Fruit fly (Drosophila melanogaster) whole organism, pupa: Measurements from ENCODE around the gene CG32572.

Experiments
- CG10348 ChIP-seq: fragments of 200-800 bp; sonication (Bioruptor generic); IDR thresholded peaks from 2 replicates; pipeline ENCODE4 v1.3.6; 2022; ENCODE audit warnings: missing biosample characterization, missing genetic modification characterization
- CG12605 ChIP-seq: fragments of 200-800 bp; sonication (Bioruptor generic); IDR thresholded peaks from 2 replicates; pipeline ENCODE4 v1.3.6; 2022; ENCODE audit warnings: missing biosample characterization, missing genetic modification characterization
- CG13204 ChIP-seq: fragments of 200-800 bp; sonication (Bioruptor generic); optimal IDR thresholded peaks from 2 replicates; lab custom pipeline; 2018; ENCODE audit warnings: missing biosample characterization, mild to moderate bottlenecking, missing genetic modification characterization, moderate library complexity
- CG14655 ChIP-seq: fragments of 200-800 bp; sonication (Bioruptor generic); optimal IDR thresholded peaks from 3 replicates; lab custom pipeline; 2017; ENCODE audit warnings: mild to moderate bottlenecking, missing biosample characterization, missing genetic modification reagents, missing genetic modification characterization
- CG15710 ChIP-seq: fragments of 200-800 bp; sonication (Bioruptor generic); optimal IDR thresholded peaks from 2 replicates; lab custom pipeline; 2018; ENCODE audit warnings: missing biosample characterization, mild to moderate bottlenecking, missing genetic modification characterization, moderate library complexity
- CG17806 ChIP-seq: fragments of 200-800 bp; sonication (Bioruptor generic); optimal IDR thresholded peaks from 2 replicates; lab custom pipeline; 2018; ENCODE audit warnings: missing biosample characterization, mild to moderate bottlenecking, missing genetic modification characterization, moderate library complexity
- CG32121 ChIP-seq: fragments of 200-800 bp; sonication (Bioruptor generic); IDR thresholded peaks from 2 replicates; pipeline ENCODE4 v1.3.6; 2022; ENCODE audit warnings: missing biosample characterization, missing genetic modification characterization
- CG34367 ChIP-seq: fragments of 200-800 bp; sonication (Bioruptor generic); optimal IDR thresholded peaks from 2 replicates; lab custom pipeline; 2018; ENCODE audit warnings: missing biosample characterization, mild to moderate bottlenecking, missing genetic modification characterization
- CG4496 ChIP-seq: fragments of 200-800 bp; sonication (Bioruptor generic); IDR thresholded peaks from 3 replicates; pipeline ENCODE4 v1.3.6; 2022; ENCODE audit warnings: missing biosample characterization, missing genetic modification characterization
- CG8159 ChIP-seq: fragments of 200-800 bp; sonication (Bioruptor generic); optimal IDR thresholded peaks from 3 replicates; lab custom pipeline; 2018; ENCODE audit warnings: missing biosample characterization, mild to moderate bottlenecking, missing genetic modification characterization, moderate library complexity
- CG8301 ChIP-seq: fragments of 200-800 bp; sonication (Bioruptor generic); optimal IDR thresholded peaks from 2 replicates; lab custom pipeline; 2018; ENCODE audit warnings: missing biosample characterization, mild to moderate bottlenecking, missing genetic modification characterization
- CG9948 ChIP-seq: fragments of 200-800 bp; sonication (Bioruptor generic); optimal IDR thresholded peaks from 2 replicates; lab custom pipeline; 2018; ENCODE audit warnings: missing biosample characterization, mild to moderate bottlenecking, missing genetic modification characterization, moderate library complexity
- D1 ChIP-seq: fragments of 200-800 bp; sonication (Bioruptor generic); optimal IDR thresholded peaks from 2 replicates; lab custom pipeline; 2018; ENCODE audit warnings: missing biosample characterization, mild to moderate bottlenecking, missing genetic modification characterization, moderate library complexity
- EcR ChIP-seq: fragments of 200-800 bp; sonication (Bioruptor generic); optimal IDR thresholded peaks from 3 replicates; lab custom pipeline; 2019; ENCODE audit warnings: missing biosample characterization, missing genetic modification characterization, mild to moderate bottlenecking, moderate library complexity, missing genetic modification reagents
- Ets98B ChIP-seq: fragments of 200-800 bp; sonication (Bioruptor generic); IDR thresholded peaks from 2 replicates; pipeline ENCODE4 v1.3.6; 2022; ENCODE audit warnings: missing biosample characterization, missing genetic modification characterization
- Pif1A ChIP-seq: fragments of 200-800 bp; sonication (Bioruptor generic); optimal IDR thresholded peaks from 3 replicates; lab custom pipeline; 2016; ENCODE audit warnings: missing biosample characterization, missing genetic modification characterization
- Pif1B ChIP-seq: fragments of 200-800 bp; sonication (Bioruptor generic); optimal IDR thresholded peaks from 3 replicates; lab custom pipeline; 2016; ENCODE audit warnings: missing biosample characterization, missing genetic modification characterization
- Snoo ChIP-seq: fragments of 200-800 bp; sonication (Bioruptor generic); optimal IDR thresholded peaks from 3 replicates; lab custom pipeline; 2017; ENCODE audit warnings: missing biosample characterization, mild to moderate bottlenecking, missing genetic modification characterization, inconsistent platforms
- fd96Ca ChIP-seq: fragments of 200-800 bp; sonication (Bioruptor generic); IDR thresholded peaks from 3 replicates; pipeline ENCODE4 v1.3.6; 2022; ENCODE audit warnings: missing biosample characterization, missing genetic modification characterization
- gl ChIP-seq: fragments of 200-800 bp; sonication (Bioruptor generic); optimal IDR thresholded peaks from 2 replicates; lab custom pipeline; 2018; ENCODE audit warnings: missing biosample characterization, mild to moderate bottlenecking, missing genetic modification characterization
- rn ChIP-seq: fragments of 200-800 bp; sonication (Bioruptor generic); IDR thresholded peaks from 2 replicates; pipeline ENCODE4 v1.3.6; 2022; ENCODE audit warnings: missing biosample characterization, missing genetic modification characterization

CG32572 gene

dm6 chrX:16750712-16751578 lies 30.0 kb downstream of the CG32572 start:
- TF ChIP-seq CG34367 (tag; lab: Kevin White, UChicago) = peak; percentile 92
- TF ChIP-seq Snoo = peak; percentile 89
- TF ChIP-seq Pif1B (GFP tag; lab: Kevin White, UChicago) = peak; percentile 93
- TF ChIP-seq Pif1A (GFP tag; lab: Kevin White, UChicago) = peak; percentile 92
- TF ChIP-seq Ets98B (GFP tag; lab: Robert Waterston, UW) = peak; percentile 85
- TF ChIP-seq CG17806 (tag; lab: Kevin White, UChicago) = peak; percentile 82
- peak; percentile 87 for TF ChIP-seq CG9948
- peak; percentile 89 for TF ChIP-seq CG8159 (tag; lab: Kevin White, UChicago)
- peak; percentile 87 for TF ChIP-seq CG4496 (GFP tag; lab: Robert Waterston, UW)
- peak; percentile 88 for TF ChIP-seq CG12605 (GFP tag; lab: Robert Waterston, UW)
- TF ChIP-seq rn (GFP tag; lab: Robert Waterston, UW) = 0 out of 2 replicates have a peak, but pooled peaks have one; percentile 16
- peak; percentile 93 for TF ChIP-seq CG13204 (GFP tag; lab: Kevin White, UChicago)
- peak; percentile 91 for TF ChIP-seq CG14655 (GFP tag; lab: Kevin White, UChicago)
- TF ChIP-seq CG8301 = peak; percentile 87
- peak; percentile 89 for TF ChIP-seq gl (tag; lab: Kevin White, UChicago)
- peak; percentile 61 for TF ChIP-seq EcR (GFP tag; lab: Kevin White, UChicago)
- peak; percentile 91 for TF ChIP-seq CG15710 (tag; lab: Kevin White, UChicago)
- peak; percentile 53 for TF ChIP-seq D1 (tag; lab: Kevin White, UChicago)
- TF ChIP-seq CG32121 (GFP tag; lab: Robert Waterston, UW) = peak; percentile 82
- no peak for TF ChIP-seq CG10348 (GFP tag; lab: Robert Waterston, UW)
- TF ChIP-seq fd96Ca (GFP tag; lab: Robert Waterston, UW) = peak; percentile 78

- TF ChIP-seq CG10348 (GFP tag; lab: Robert Waterston, UW) (no peak), gl (tag; lab: Kevin White, UChicago) (no peak), CG9948 (no peak), CG8159 (tag; lab: Kevin White, UChicago) (no peak), CG14655 (GFP tag; lab: Kevin White, UChicago) (no peak), CG12605 (GFP tag; lab: Robert Waterston, UW) (no peak), Snoo (peak; percentile 63), rn (GFP tag; lab: Robert Waterston, UW) (no peak), CG34367 (tag; lab: Kevin White, UChicago) (peak; percentile 39), Ets98B (GFP tag; lab: Robert Waterston, UW) (peak; percentile 23; the same call in 1 of the 2 replicates), CG13204 (GFP tag; lab: Kevin White, UChicago) (no peak), CG4496 (GFP tag; lab: Robert Waterston, UW) (peak; percentile 80), CG8301 (no peak), CG17806 (tag; lab: Kevin White, UChicago) (no peak), CG15710 (tag; lab: Kevin White, UChicago) (peak; percentile 27), Pif1A (GFP tag; lab: Kevin White, UChicago) (no peak), fd96Ca (GFP tag; lab: Robert Waterston, UW) (peak; percentile 31; the same call in 1 of the 3 replicates), EcR (GFP tag; lab: Kevin White, UChicago) (no peak), Pif1B (GFP tag; lab: Kevin White, UChicago) (no peak), CG32121 (GFP tag; lab: Robert Waterston, UW) (no peak), D1 (tag; lab: Kevin White, UChicago) (no peak)
Observed at dm6 chrX:16751579-16752156, 30.7 kb downstream of the CG32572 start, which contains the start of gene goe. Gene goe (minus strand): TSS chrX:16751910.

DNA sequence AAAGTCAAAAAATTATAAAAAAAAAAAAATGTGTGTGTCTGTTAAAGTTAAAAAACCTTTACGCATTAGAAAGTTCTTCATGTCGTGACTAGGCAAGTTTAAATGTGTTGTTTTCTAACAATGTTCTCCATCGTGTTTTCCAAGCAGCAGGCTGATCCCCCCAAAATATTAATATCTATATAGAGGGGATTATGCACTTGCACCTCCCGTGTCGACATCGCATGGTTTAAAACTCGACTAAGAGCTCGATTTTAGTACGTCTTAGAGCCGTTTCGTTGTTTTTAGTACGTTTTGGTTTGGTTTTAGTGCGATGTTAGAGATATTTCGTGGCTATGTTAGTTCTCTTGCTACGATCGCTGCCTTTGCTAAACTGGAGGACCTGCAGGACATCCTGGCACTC lies 32.1 kb downstream of the CG32572 start:
- TF ChIP-seq CG32121 (GFP tag; lab: Robert Waterston, UW) = no peak
- TF ChIP-seq EcR (GFP tag; lab: Kevin White, UChicago) = no peak
- TF ChIP-seq gl (tag; lab: Kevin White, UChicago) = no peak
- no peak for TF ChIP-seq CG14655 (GFP tag; lab: Kevin White, UChicago)
- TF ChIP-seq CG34367 (tag; lab: Kevin White, UChicago) = no peak
- TF ChIP-seq Ets98B (GFP tag; lab: Robert Waterston, UW) = no peak
- TF ChIP-seq CG12605 (GFP tag; lab: Robert Waterston, UW) = no peak
- TF ChIP-seq Pif1B (GFP tag; lab: Kevin White, UChicago) = no peak
- TF ChIP-seq fd96Ca (GFP tag; lab: Robert Waterston, UW) = no peak
- no peak for TF ChIP-seq D1 (tag; lab: Kevin White, UChicago)
- no peak for TF ChIP-seq Snoo
- no peak for TF ChIP-seq CG15710 (tag; lab: Kevin White, UChicago)
- TF ChIP-seq CG17806 (tag; lab: Kevin White, UChicago) = no peak
- TF ChIP-seq CG8159 (tag; lab: Kevin White, UChicago) = no peak
- TF ChIP-seq, all 21 proteins: peak for 0

- TF ChIP-seq CG17806 (tag; lab: Kevin White, UChicago) (no peak), CG8301 (no peak), gl (tag; lab: Kevin White, UChicago) (no peak), CG12605 (GFP tag; lab: Robert Waterston, UW) (no peak), Ets98B (GFP tag; lab: Robert Waterston, UW) (no peak), CG32121 (GFP tag; lab: Robert Waterston, UW) (no peak), Pif1B (GFP tag; lab: Kevin White, UChicago) (no peak), CG4496 (GFP tag; lab: Robert Waterston, UW) (no peak), CG9948 (no peak), CG13204 (GFP tag; lab: Kevin White, UChicago) (no peak), CG34367 (tag; lab: Kevin White, UChicago) (no peak), D1 (tag; lab: Kevin White, UChicago) (no peak), fd96Ca (GFP tag; lab: Robert Waterston, UW) (no peak), Snoo (no peak), CG15710 (tag; lab: Kevin White, UChicago) (no peak), Pif1A (GFP tag; lab: Kevin White, UChicago) (no peak)
Observed at dm6 chrX:16757645-16758044, 36.7 kb downstream of the CG32572 start.
